Fruit fly (Drosophila melanogaster): ENCODE results near the gene CG9981.

CG9981 gene

DNA sequence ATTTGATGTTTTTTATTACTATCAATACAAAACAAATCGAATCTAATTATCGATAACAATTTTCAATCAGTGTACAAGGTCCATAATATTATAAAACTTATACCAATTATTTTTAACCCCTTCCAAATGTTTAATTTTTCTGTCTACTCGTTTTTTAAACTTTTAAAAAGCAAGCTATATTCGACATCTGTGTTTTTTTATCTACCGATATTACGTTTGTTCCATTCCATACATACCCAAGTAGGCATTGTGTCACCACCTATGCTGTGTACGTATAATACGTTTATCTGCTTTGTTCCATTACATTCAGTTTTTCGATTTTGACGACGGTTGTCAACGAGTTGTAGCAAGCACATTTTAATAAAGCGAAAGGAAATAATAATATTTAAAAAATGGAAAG, 43.6 kb downstream of the CG9981 start, which contains the start of gene nonA:
TSS of gene nonA (plus strand) at position 264 of the 400 bp plus-strand sequence.
- peak; percentile 3 for TF ChIP-seq Pif1A (GFP tag; optimal IDR thresholded peaks at IDR 0.05)
- TF ChIP-seq CG14655 (GFP tag; optimal IDR thresholded peaks at IDR 0.05), result no peak
- peak; percentile 20 for TF ChIP-seq Pif1B (GFP tag; optimal IDR thresholded peaks at IDR 0.05)

DNA sequence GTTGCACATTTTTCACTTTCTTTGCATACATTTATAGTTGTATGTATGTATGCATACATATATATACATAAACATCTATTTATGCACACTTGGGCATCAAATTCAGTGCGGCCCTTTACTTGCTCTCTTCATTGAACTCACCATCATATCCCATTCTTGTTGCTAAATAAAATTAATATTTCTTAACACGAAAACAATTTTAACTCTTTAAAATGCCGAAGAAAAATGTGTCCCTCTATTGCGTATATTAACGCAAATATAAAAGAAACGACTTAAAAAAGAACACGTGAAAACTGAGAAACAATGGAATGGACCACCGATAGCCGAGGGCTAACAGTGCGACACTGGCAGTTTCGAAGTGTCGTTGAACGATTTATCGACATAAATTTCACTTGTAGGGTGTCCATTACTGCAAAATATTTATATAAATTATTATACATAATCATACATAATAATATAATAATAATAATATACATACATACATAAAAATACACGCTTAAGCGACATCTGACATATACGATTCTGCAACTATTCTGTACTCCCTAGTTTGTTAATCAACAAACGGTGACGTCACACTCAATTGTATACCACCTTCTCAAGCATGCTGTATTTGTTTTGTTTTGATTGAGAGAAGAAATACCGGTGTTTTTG, 46.1 kb downstream of the CG9981 start, which contains the start of the genes U2af50 and PIG-Q:
TSS of gene U2af50 (minus strand) at position 370 of the 651 bp plus-strand sequence.
TSS of gene PIG-Q (plus strand) at position 474 of the 651 bp plus-strand sequence.
- TF ChIP-seq CG12605 (GFP tag; IDR thresholded peaks at IDR 0.05), result peak; percentile 87
- TF ChIP-seq CG34367 (tag; optimal IDR thresholded peaks at IDR 0.05), result peak; percentile 87
- peak; percentile 91 for TF ChIP-seq CG17806 (tag; optimal IDR thresholded peaks at IDR 0.05)
- peak; percentile 84 for TF ChIP-seq CG8301 (tag; optimal IDR thresholded peaks at IDR 0.05)
- no peak; the same call in 1 of the 2 replicates for TF ChIP-seq CG10348 (GFP tag; IDR thresholded peaks at IDR 0.05)
- peak; percentile 86 for TF ChIP-seq EcR (GFP tag; optimal IDR thresholded peaks at IDR 0.05)
- peak; percentile 93 for TF ChIP-seq CG8159 (tag; optimal IDR thresholded peaks at IDR 0.05)
- TF ChIP-seq rn (GFP tag; IDR thresholded peaks at IDR 0.05), result no peak; the same call in 1 of the 2 replicates
- TF ChIP-seq CG15710 (tag; optimal IDR thresholded peaks at IDR 0.05), result peak; percentile 90
- peak; percentile 73 for TF ChIP-seq gl (tag; optimal IDR thresholded peaks at IDR 0.05)
- TF ChIP-seq CG13204 (GFP tag; optimal IDR thresholded peaks at IDR 0.05), result no peak
- peak; percentile 93 for TF ChIP-seq CG4496 (GFP tag; IDR thresholded peaks at IDR 0.05)
- no peak for TF ChIP-seq fd96Ca (GFP tag; IDR thresholded peaks at IDR 0.05)
- peak; percentile 84 for TF ChIP-seq Pif1B (GFP tag; optimal IDR thresholded peaks at IDR 0.05)
- peak; percentile 86 for TF ChIP-seq Snoo (tag; optimal IDR thresholded peaks at IDR 0.05)
- peak; percentile 91 for TF ChIP-seq CG9948 (tag; optimal IDR thresholded peaks at IDR 0.05)
- TF ChIP-seq Ets98B (GFP tag; IDR thresholded peaks at IDR 0.05), result peak; percentile 87; the same call in 1 of the 2 replicates
- TF ChIP-seq CG32121 (GFP tag; IDR thresholded peaks at IDR 0.05), result peak; percentile 91

DNA sequence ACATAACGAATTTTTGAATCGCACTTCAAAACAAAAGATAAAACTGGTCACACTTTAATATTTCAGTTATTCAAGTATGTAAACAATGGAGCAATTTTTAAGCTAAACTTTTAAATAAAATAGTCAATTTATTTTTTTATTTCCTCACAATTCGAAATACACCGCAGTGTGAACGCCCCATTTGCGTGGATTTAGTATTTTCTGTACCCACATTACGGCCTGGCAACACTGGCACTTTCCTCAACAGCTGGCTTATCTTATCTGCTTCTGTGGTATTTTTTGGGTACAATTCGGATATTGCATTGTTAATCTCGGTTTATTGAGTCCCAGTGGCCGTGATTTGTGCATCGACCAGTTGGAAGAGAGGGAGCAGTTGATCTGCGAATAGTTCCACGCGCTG, 54.9 kb downstream of the CG9981 start, which contains the start of gene sl:
TSS of gene sl (plus strand) at position 254 of the 400 bp plus-strand sequence.
- no peak for TF ChIP-seq CG34367 (tag; optimal IDR thresholded peaks at IDR 0.05)
- no peak for TF ChIP-seq rn (GFP tag; IDR thresholded peaks at IDR 0.05)
- no peak for TF ChIP-seq CG8301 (tag; optimal IDR thresholded peaks at IDR 0.05)
- TF ChIP-seq CG9948 (tag; optimal IDR thresholded peaks at IDR 0.05), result no peak

Data from whole organism, pupa.